Fruit fly (Drosophila melanogaster): ENCODE data around the gene CG12065.

DNA sequence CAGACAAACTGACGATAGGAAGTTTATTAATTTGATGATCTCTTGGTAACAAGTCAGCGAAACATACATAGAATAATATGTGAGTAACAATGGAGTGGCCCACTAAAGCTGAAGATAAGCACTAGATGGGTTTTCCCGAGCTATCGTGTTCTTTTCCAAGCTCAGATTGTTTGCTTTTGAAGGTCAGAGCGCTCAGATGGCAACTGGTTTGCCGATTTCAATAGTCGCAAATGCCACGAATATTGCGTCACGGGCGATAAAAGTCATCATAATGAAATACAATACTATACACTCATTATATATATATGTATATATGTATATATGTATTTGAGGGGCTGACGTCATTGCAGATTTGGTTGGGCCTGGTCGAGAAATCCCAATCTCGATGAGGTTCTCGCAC lies 5.8 kb downstream of the CG12065 start:
- no peak for TF ChIP-seq pan (optimal IDR thresholded peaks at IDR 0.05)
- no peak for TF ChIP-seq Dll (optimal IDR thresholded peaks at IDR 0.05)
- no peak for TF ChIP-seq psq (optimal IDR thresholded peaks at IDR 0.05)
- TF ChIP-seq usp (GFP tag; optimal IDR thresholded peaks at IDR 0.05) = no peak
